Worm (Caenorhabditis elegans) whole organism, L4 larva: ENCODE results near the gene clec-82.
"Not testable (repeated sequence)": the region's sequence is repeated elsewhere in the genome, so short reads cannot be mapped to it uniquely, and the experiment has no call there.

Source experiments
- F10B5.3 ChIP-seq: sonication (generic microtip); optimal IDR thresholded peaks from 2 replicates; lab custom pipeline; 2016; ENCODE audit warnings: mild to moderate bottlenecking, missing genetic modification characterization, missing compliant biosample characterization
- F26F4.8 ChIP-seq: fragments of 200-800 bp; sonication (Bioruptor generic); conservative IDR thresholded peaks from 2 replicates; pipeline ENCODE4 v1.3.6; 2022; ENCODE audit warnings: missing genetic modification characterization, missing compliant biosample characterization
- F44E2.7 ChIP-seq: fragments of 200-800 bp; sonication (Bioruptor generic); IDR thresholded peaks from 2 replicates; pipeline ENCODE4 v2.1.2; 2022; ENCODE audit warnings: missing genetic modification characterization, missing compliant biosample characterization
- F49E8.2 ChIP-seq: sonication (generic microtip); optimal IDR thresholded peaks from 2 replicates; lab custom pipeline; 2016; ENCODE audit warnings: missing compliant biosample characterization, mild to moderate bottlenecking, missing genetic modification characterization, borderline replicate concordance
- Y105C5A.15 ChIP-seq: fragments of 200-800 bp; sonication (Bioruptor generic); IDR thresholded peaks from 2 replicates; pipeline ENCODE4 v1.3.6; 2022; ENCODE audit warnings: missing genetic modification characterization, missing compliant biosample characterization
- ZK546.5 ChIP-seq, 2 experiments: sonication (generic microtip); optimal IDR thresholded peaks; 2 replicates each; lab custom pipeline; 2017; ENCODE audit warnings: missing biosample characterization in 2 of 2, missing genetic modification characterization in 2 of 2
- aha-1 ChIP-seq: fragments of 150-350 bp; peaks from one replicate; lab custom pipeline; 2014; ENCODE audit warnings: missing biosample characterization, missing genetic modification characterization
- aly-2 ChIP-seq: sonication (generic microtip); optimal IDR thresholded peaks from 2 replicates; lab custom pipeline; 2018; ENCODE audit warnings: missing biosample characterization, missing genetic modification characterization
- attf-4 ChIP-seq: sonication (generic microtip); optimal IDR thresholded peaks from 3 replicates; lab custom pipeline; 2017; ENCODE audit warnings: missing biosample characterization, missing genetic modification characterization
- ceh-44 ChIP-seq: fragments of 200-800 bp; sonication (Bioruptor generic); IDR thresholded peaks from 2 replicates; pipeline ENCODE4 v1.3.6; 2022; ENCODE audit warnings: missing genetic modification reagents, missing genetic modification characterization, missing compliant biosample characterization
- cey-2 ChIP-seq: sonication (generic microtip); optimal IDR thresholded peaks from 3 replicates; lab custom pipeline; 2017; ENCODE audit warnings: missing genetic modification characterization, mild to moderate bottlenecking, missing compliant biosample characterization, antibody characterized with exemption, borderline replicate concordance; ENCODE audit not compliant: insufficient read depth
- ctbp-1 ChIP-seq: fragments of 200-800 bp; sonication (Bioruptor generic); IDR thresholded peaks from 2 replicates; pipeline ENCODE4 v1.3.6; 2022; ENCODE audit warnings: missing genetic modification reagents, missing genetic modification characterization, missing compliant biosample characterization
- daf-16 ChIP-seq, 3 experiments: sonication (generic microtip); optimal IDR thresholded peaks; 2 replicates each; lab custom pipeline; 2016 to 2017; ENCODE audit warnings: missing genetic modification characterization in 3 of 3, missing genetic modification reagents in 3 of 3, mild to moderate bottlenecking in 2 of 3, missing compliant biosample characterization in 2 of 3, missing biosample characterization in 1 of 3, moderate library complexity in 1 of 3
- dmd-8 ChIP-seq: fragments of 200-800 bp; sonication (Bioruptor generic); IDR thresholded peaks from 2 replicates; pipeline ENCODE4 v1.3.6; 2022; ENCODE audit warnings: missing genetic modification characterization, missing compliant biosample characterization
- dve-1 ChIP-seq: sonication (generic microtip); optimal IDR thresholded peaks from 2 replicates; lab custom pipeline; 2017; ENCODE audit warnings: antibody characterized with exemption, mild to moderate bottlenecking, missing genetic modification characterization, missing compliant biosample characterization; ENCODE audit not compliant: insufficient read depth
- egl-43 ChIP-seq: fragments of 200-800 bp; sonication (Bioruptor generic); IDR thresholded peaks from 2 replicates; pipeline ENCODE4 v1.3.6; 2022; ENCODE audit warnings: missing genetic modification reagents, missing genetic modification characterization, missing compliant biosample characterization
- fos-1 ChIP-seq: fragments of 150-350 bp; optimal IDR thresholded peaks from 2 replicates; lab custom pipeline; 2014; ENCODE audit warnings: missing biosample characterization, missing genetic modification characterization
- gei-8 ChIP-seq: fragments of 200-800 bp; sonication (Bioruptor generic); optimal IDR thresholded peaks from 2 replicates; lab custom pipeline; 2018; ENCODE audit warnings: mild to moderate bottlenecking, missing genetic modification characterization, missing compliant biosample characterization
- hlh-30 ChIP-seq: sonication (generic microtip); optimal IDR thresholded peaks from 2 replicates; lab custom pipeline; 2017; ENCODE audit warnings: antibody characterized with exemption, mild to moderate bottlenecking, missing genetic modification characterization, missing compliant biosample characterization; ENCODE audit not compliant: insufficient read depth
- hmg-1.1 ChIP-seq: fragments of 200-800 bp; sonication (Bioruptor generic); IDR thresholded peaks from 2 replicates; pipeline ENCODE4 v1.3.6; 2022; ENCODE audit warnings: missing genetic modification reagents, missing genetic modification characterization, missing compliant biosample characterization
- jun-1 ChIP-seq: fragments of 150-350 bp; optimal IDR thresholded peaks from 2 replicates; lab custom pipeline; 2014; ENCODE audit warnings: missing biosample characterization, missing genetic modification reagents, missing genetic modification characterization
- lim-7 ChIP-seq: fragments of 200-800 bp; sonication (Bioruptor generic); IDR thresholded peaks from 2 replicates; pipeline ENCODE4 v1.3.6; 2022; ENCODE audit warnings: missing genetic modification characterization, missing compliant biosample characterization
- lin-1 ChIP-seq: fragments of 200-800 bp; sonication (Bioruptor generic); IDR thresholded peaks from 2 replicates; pipeline ENCODE4 v1.3.6; 2022; ENCODE audit warnings: missing genetic modification reagents, missing genetic modification characterization, missing compliant biosample characterization
- lin-15B ChIP-seq: fragments of 150-350 bp; sonication (generic microtip); optimal IDR thresholded peaks from 3 replicates; lab custom pipeline; 2014; ENCODE audit warnings: missing biosample characterization, missing genetic modification characterization
- madf-5 ChIP-seq, 2 experiments: fragments of 200-800 bp; sonication (Bioruptor generic); IDR thresholded peaks; 2 replicates each; pipeline ENCODE4 v1.3.6; 2022; ENCODE audit warnings: missing compliant biosample characterization in 2 of 2, missing genetic modification characterization in 2 of 2
- mdt-29 ChIP-seq: fragments of 200-800 bp; sonication (Bioruptor generic); IDR thresholded peaks from 2 replicates; pipeline ENCODE4 v1.3.6; 2022; ENCODE audit warnings: missing genetic modification reagents, missing genetic modification characterization, missing compliant biosample characterization
- mxl-3 ChIP-seq: fragments of 200-800 bp; sonication (Bioruptor generic); optimal IDR thresholded peaks from 2 replicates; lab custom pipeline; 2018; ENCODE audit warnings: mild to moderate bottlenecking, missing genetic modification characterization, missing compliant biosample characterization
- nhr-102 ChIP-seq: sonication (generic microtip); optimal IDR thresholded peaks from 2 replicates; lab custom pipeline; 2016; ENCODE audit warnings: mild to moderate bottlenecking, missing genetic modification characterization, moderate library complexity, missing compliant biosample characterization
- nhr-111 ChIP-seq: fragments of 200-800 bp; sonication (Bioruptor generic); optimal IDR thresholded peaks from 2 replicates; lab custom pipeline; 2018; ENCODE audit warnings: mild to moderate bottlenecking, missing genetic modification characterization, missing compliant biosample characterization
- nhr-28 ChIP-seq: fragments of 150-350 bp; optimal IDR thresholded peaks from 2 replicates; lab custom pipeline; 2014; ENCODE audit warnings: missing biosample characterization, missing genetic modification characterization
- nhr-41 ChIP-seq: fragments of 200-800 bp; sonication (Bioruptor generic); IDR thresholded peaks from 2 replicates; pipeline ENCODE4 v1.3.6; 2022; ENCODE audit warnings: missing genetic modification reagents, missing genetic modification characterization, missing compliant biosample characterization
- nhr-42 ChIP-seq: fragments of 200-800 bp; sonication (Bioruptor generic); IDR thresholded peaks from 2 replicates; pipeline ENCODE4 v1.3.6; 2022; ENCODE audit warnings: missing genetic modification characterization, missing compliant biosample characterization
- nhr-48 ChIP-seq: sonication (generic microtip); optimal IDR thresholded peaks from 2 replicates; lab custom pipeline; 2016; ENCODE audit warnings: mild to moderate bottlenecking, missing genetic modification characterization, missing compliant biosample characterization
- nhr-6 ChIP-seq: fragments of 150-350 bp; optimal IDR thresholded peaks from 2 replicates; lab custom pipeline; 2014; ENCODE audit warnings: missing biosample characterization, missing genetic modification characterization
- nhr-77 ChIP-seq: fragments of 150-350 bp; optimal IDR thresholded peaks from 2 replicates; lab custom pipeline; 2014; ENCODE audit warnings: missing biosample characterization, missing genetic modification characterization
- php-3 ChIP-seq: fragments of 200-800 bp; sonication (Bioruptor generic); IDR thresholded peaks from 2 replicates; pipeline ENCODE4 v1.3.6; 2022; ENCODE audit warnings: missing genetic modification reagents, missing genetic modification characterization, missing compliant biosample characterization
- rbr-2 ChIP-seq: sonication (generic microtip); optimal IDR thresholded peaks from 2 replicates; lab custom pipeline; 2016; ENCODE audit warnings: missing genotype, missing genetic modification characterization, missing compliant biosample characterization
- sdz-12 ChIP-seq: fragments of 200-800 bp; sonication (Bioruptor generic); optimal IDR thresholded peaks from 2 replicates; lab custom pipeline; 2018; ENCODE audit warnings: mild to moderate bottlenecking, missing genetic modification characterization, missing compliant biosample characterization
- set-16 ChIP-seq: fragments of 200-800 bp; sonication (Bioruptor generic); IDR thresholded peaks from 2 replicates; pipeline ENCODE4 v1.3.6; 2022; ENCODE audit warnings: missing genetic modification reagents, missing genetic modification characterization, missing compliant biosample characterization
- skn-1 ChIP-seq: fragments of 150-350 bp; optimal IDR thresholded peaks from 2 replicates; lab custom pipeline; 2014; ENCODE audit warnings: missing biosample characterization, missing genetic modification characterization
- unc-62 ChIP-seq, 3 experiments: fragments of 150-350 bp in 1 of 3; sonication (generic microtip); optimal IDR thresholded peaks in 2 of 3; peaks in 1 of 3; 1 replicate in 1 of 3; 2 replicates in 2 of 3; lab custom pipeline; 2014 to 2017; ENCODE audit warnings: missing biosample characterization in 3 of 3, missing genetic modification characterization in 3 of 3, missing genetic modification reagents in 3 of 3, missing genotype in 1 of 3
- zfp-3 ChIP-seq: fragments of 200-800 bp; sonication (Bioruptor generic); conservative IDR thresholded peaks from 2 replicates; pipeline ENCODE4 v1.3.6; 2022; ENCODE audit warnings: missing genetic modification reagents, missing genetic modification characterization, missing compliant biosample characterization
- zip-11 ChIP-seq: fragments of 200-800 bp; sonication (Bioruptor generic); IDR thresholded peaks from 2 replicates; pipeline ENCODE4 v1.3.6; 2022; ENCODE audit warnings: missing genetic modification characterization, missing compliant biosample characterization
- ztf-11 ChIP-seq: fragments of 150-350 bp; optimal IDR thresholded peaks from 2 replicates; lab custom pipeline; 2014; ENCODE audit warnings: missing biosample characterization, missing genetic modification characterization
- ztf-7 ChIP-seq: fragments of 150-350 bp; optimal IDR thresholded peaks from 2 replicates; lab custom pipeline; 2014; ENCODE audit warnings: missing biosample characterization, missing genetic modification characterization

The clec-82 gene

ce11 chrIV:2835364-2835763 is at the start of gene clec-82:
TSS of gene clec-82 (plus strand) at chrIV:2835664.
- TF ChIP-seq attf-4 (tag; lab: Kevin White, UChicago) = no peak
- no peak for TF ChIP-seq lim-7 (GFP tag; lab: Robert Waterston, UW)
- no peak for TF ChIP-seq gei-8
- no peak for TF ChIP-seq daf-16 (GFP tag; optimal IDR thresholded peaks at IDR 0.05; lab: Kevin White, UChicago)
- peak; percentile 27 for TF ChIP-seq daf-16 (tag; optimal IDR thresholded peaks at IDR 0.05; lab: Kevin White, UChicago)

DNA sequence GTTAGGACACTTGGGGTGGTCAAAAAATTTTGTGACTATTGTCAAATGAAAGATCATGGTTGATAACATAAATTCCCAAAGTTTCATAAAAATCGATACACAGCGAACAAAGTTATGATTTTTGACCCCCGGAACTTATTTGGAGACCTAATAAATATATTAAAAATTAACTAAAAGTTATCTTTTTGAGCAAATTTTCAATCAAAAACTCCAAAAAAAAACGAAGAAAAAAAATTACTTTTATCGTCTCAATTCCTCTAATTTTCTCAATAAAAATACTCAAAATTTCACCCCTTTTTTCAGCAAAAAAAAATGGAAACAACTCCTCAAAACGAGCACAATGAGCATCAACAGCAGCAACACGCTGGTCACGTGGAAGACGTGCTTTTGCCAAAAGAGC is 47.1 kb upstream of the clec-82 start, which contains the start of gene atln-1:
Gene atln-1 (plus strand): TSS at position 301 of the 400 bp plus-strand sequence.
- TF ChIP-seq gei-8; nhr-48 (tag; lab: Kevin White, UChicago); lin-1: not testable (repeated sequence)

DNA sequence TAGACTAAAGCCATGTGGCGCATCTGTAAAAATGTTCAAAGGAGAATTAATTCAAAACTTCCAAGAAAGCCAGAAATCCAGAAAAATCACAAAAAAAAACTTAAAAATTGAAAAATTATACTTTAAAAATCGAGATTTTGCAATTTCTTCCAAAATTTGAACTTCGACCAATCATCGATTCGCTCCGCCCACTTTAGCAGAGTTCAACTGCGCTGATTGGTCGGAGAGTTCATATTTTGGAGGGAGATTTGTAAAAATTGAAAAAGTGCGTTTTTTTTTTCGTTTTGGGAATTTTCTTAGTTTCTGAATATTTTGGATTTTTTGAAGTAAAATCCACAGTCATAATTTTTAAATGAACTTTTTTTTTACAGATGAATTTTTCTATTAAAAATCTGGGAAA is 41.5 kb upstream of the clec-82 start:
- no peak for TF ChIP-seq unc-62 (GFP tag; optimal IDR thresholded peaks at IDR 0.05 in 1 of 2; lab: Kevin White, UChicago)
- no peak for TF ChIP-seq unc-62 (tag; optimal IDR thresholded peaks at IDR 0.05; lab: Kevin White, UChicago)
- no peak for TF ChIP-seq attf-4 (tag; lab: Kevin White, UChicago)
- no peak for TF ChIP-seq nhr-111 (GFP tag; lab: Kevin White, UChicago)
- no peak for TF ChIP-seq ZK546.5 (tag; optimal IDR thresholded peaks at IDR 0.05; lab: Kevin White, UChicago)
- TF ChIP-seq nhr-42 = no peak
- TF ChIP-seq nhr-77 = no peak
- no peak for TF ChIP-seq nhr-41

DNA sequence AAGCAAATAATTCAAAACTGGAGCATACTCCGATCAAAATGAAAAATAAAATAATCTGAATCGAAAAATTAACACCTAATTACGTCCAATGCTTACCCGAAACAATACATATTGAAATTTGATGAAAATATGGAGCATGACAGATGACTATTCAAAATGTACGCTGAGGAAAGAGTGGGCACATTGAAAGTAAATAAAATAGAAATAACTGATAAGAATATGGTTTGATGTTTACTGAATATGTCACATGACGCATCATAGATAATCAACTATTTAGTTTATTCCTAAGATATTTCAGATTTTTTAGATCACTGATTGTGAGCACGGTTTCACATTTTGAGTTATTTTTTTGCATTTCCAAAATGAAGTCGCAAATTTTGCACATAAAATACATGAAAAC is 37.1 kb upstream of the clec-82 start, which contains the start of gene Y54G2A.52:
Gene Y54G2A.52 (minus strand): TSS at position 348 of the 400 bp plus-strand sequence.
- TF ChIP-seq set-16 (GFP tag; lab: Robert Waterston, UW) = no peak
- TF ChIP-seq aly-2 (tag; lab: Kevin White, UChicago) = no peak
- TF ChIP-seq F10B5.3 (tag; lab: Kevin White, UChicago) = no peak
- peak; percentile 35 for TF ChIP-seq nhr-28 (tag; lab: Kevin White, UChicago)
- TF ChIP-seq dmd-8 (GFP tag; lab: Robert Waterston, UW) = no peak
- TF ChIP-seq hmg-1.1 (GFP tag; lab: Robert Waterston, UW) = no peak
- no peak for TF ChIP-seq skn-1
- peak; percentile 44 for TF ChIP-seq ztf-7 (tag; lab: Kevin White, UChicago)
- TF ChIP-seq mxl-3 (GFP tag; lab: Kevin White, UChicago) = no peak
- no peak for TF ChIP-seq zfp-3 (GFP tag; lab: Robert Waterston, UW)
- no peak for TF ChIP-seq egl-43 (GFP tag; lab: Robert Waterston, UW)
- no peak for TF ChIP-seq nhr-48 (tag; lab: Kevin White, UChicago)
- TF ChIP-seq hlh-30 (tag; lab: Kevin White, UChicago) = peak; percentile 56
- TF ChIP-seq aha-1 (tag; lab: Kevin White, UChicago) = no peak
- TF ChIP-seq nhr-102 (tag; lab: Kevin White, UChicago) = no peak
- no peak for TF ChIP-seq nhr-41
- no peak for TF ChIP-seq Y105C5A.15 (GFP tag; lab: Robert Waterston, UW)
- TF ChIP-seq dve-1 (tag; lab: Kevin White, UChicago) = peak; percentile 87
- no peak for TF ChIP-seq cey-2 (tag; lab: Kevin White, UChicago)
- no peak for TF ChIP-seq mdt-29
- no peak for TF ChIP-seq lin-15B (tag; lab: Kevin White, UChicago)
- TF ChIP-seq jun-1 (tag; lab: Kevin White, UChicago) = no peak
- no peak for TF ChIP-seq nhr-77
- TF ChIP-seq madf-5 (GFP tag; IDR thresholded peaks at IDR 0.05; lab: Robert Waterston, UW) = no peak
- no peak for TF ChIP-seq nhr-6
- TF ChIP-seq sdz-12 (GFP tag; lab: Kevin White, UChicago) = no peak
- no peak for TF ChIP-seq ctbp-1 (GFP tag; lab: Robert Waterston, UW)
- TF ChIP-seq php-3 (GFP tag; lab: Robert Waterston, UW) = peak; percentile 37; the same call in 1 of the 2 replicates
- TF ChIP-seq F49E8.2 (tag; lab: Kevin White, UChicago) = no peak
- no peak for TF ChIP-seq ztf-11 (tag; lab: Kevin White, UChicago)
- no peak for TF ChIP-seq fos-1 (tag; lab: Kevin White, UChicago)
- no peak for TF ChIP-seq F26F4.8 (GFP tag; lab: Robert Waterston, UW)
- TF ChIP-seq zip-11 (GFP tag; lab: Robert Waterston, UW) = no peak
- TF ChIP-seq ceh-44 (GFP tag; lab: Robert Waterston, UW) = no peak
- no peak for TF ChIP-seq F44E2.7
- no peak for TF ChIP-seq rbr-2 (tag; lab: Kevin White, UChicago)
- TF ChIP-seq unc-62 (GFP tag; optimal IDR thresholded peaks at IDR 0.05 in 1 of 2; lab: Kevin White, UChicago) = peak in 1 of 2 experiments; percentile 38
- no peak for TF ChIP-seq unc-62 (tag; optimal IDR thresholded peaks at IDR 0.05; lab: Kevin White, UChicago)
